Fruit fly (Drosophila melanogaster) whole organism, embryonic: ENCODE results near the gene CG14636.

Source experiments
- Antp ChIP-seq: fragments of 200-800 bp; sonication (Bioruptor generic); optimal IDR thresholded peaks from 3 replicates; lab custom pipeline; 2016; ENCODE audit warnings: missing biosample characterization, missing genetic modification characterization
- Blimp-1 ChIP-seq: fragments of 200-800 bp; sonication (Bioruptor generic); optimal IDR thresholded peaks from 3 replicates; lab custom pipeline; 2018; ENCODE audit warnings: missing biosample characterization, missing genetic modification characterization, mild to moderate bottlenecking, moderate library complexity, missing genetic modification reagents
- Bteb2 ChIP-seq: fragments of 200-800 bp; sonication (Bioruptor generic); optimal IDR thresholded peaks from 2 replicates; lab custom pipeline; 2016; ENCODE audit warnings: missing biosample characterization, missing genetic modification characterization
- CG10431 ChIP-seq: fragments of 200-800 bp; sonication (Bioruptor generic); optimal IDR thresholded peaks from 3 replicates; lab custom pipeline; 2018; ENCODE audit warnings: missing biosample characterization, mild to moderate bottlenecking, missing genetic modification characterization
- CG12769 ChIP-seq: fragments of 200-800 bp; sonication (Bioruptor generic); optimal IDR thresholded peaks from 2 replicates; lab custom pipeline; 2019; ENCODE audit warnings: missing biosample characterization, mild to moderate bottlenecking, missing genetic modification characterization, moderate library complexity
- CG15269 ChIP-seq: fragments of 200-800 bp; sonication (Bioruptor generic); optimal IDR thresholded peaks from 2 replicates; lab custom pipeline; 2018; ENCODE audit warnings: missing biosample characterization, mild to moderate bottlenecking, missing genetic modification characterization, moderate library complexity
- CG17328 ChIP-seq: fragments of 200-800 bp; sonication (Bioruptor generic); IDR thresholded peaks from 2 replicates; pipeline ENCODE4 v1.3.6; 2022; ENCODE audit warnings: missing biosample characterization, missing genetic modification characterization
- CG17361 ChIP-seq: fragments of 200-800 bp; sonication (Bioruptor generic); IDR thresholded peaks from 3 replicates; pipeline ENCODE4 v1.3.6; 2022; ENCODE audit warnings: missing biosample characterization, missing genetic modification characterization
- CG17802 ChIP-seq: fragments of 200-800 bp; sonication (Bioruptor generic); optimal IDR thresholded peaks from 2 replicates; lab custom pipeline; 2018; ENCODE audit warnings: missing biosample characterization, mild to moderate bottlenecking, missing genetic modification characterization, moderate library complexity
- CG17829 ChIP-seq: fragments of 200-800 bp; optimal IDR thresholded peaks from 2 replicates; lab custom pipeline; 2019; ENCODE audit warnings: missing biosample characterization, mild to moderate bottlenecking, missing genetic modification characterization, moderate library complexity
- CG2199 ChIP-seq: fragments of 200-800 bp; sonication (Bioruptor generic); IDR thresholded peaks from 3 replicates; pipeline ENCODE4 v1.3.6; 2022; ENCODE audit warnings: missing biosample characterization, missing genetic modification characterization
- CG2678 ChIP-seq: fragments of 200-800 bp; sonication (Bioruptor generic); optimal IDR thresholded peaks from 3 replicates; lab custom pipeline; 2019; ENCODE audit warnings: missing biosample characterization, mild to moderate bottlenecking, missing genetic modification characterization, moderate library complexity
- CG2712 ChIP-seq: fragments of 200-800 bp; optimal IDR thresholded peaks from 3 replicates; lab custom pipeline; 2019; ENCODE audit warnings: missing biosample characterization, mild to moderate bottlenecking, missing genetic modification characterization, moderate library complexity
- CG30403 ChIP-seq: fragments of 200-800 bp; sonication (Bioruptor generic); optimal IDR thresholded peaks from 3 replicates; lab custom pipeline; 2016; ENCODE audit warnings: missing biosample characterization, missing genetic modification characterization
- CG3995 ChIP-seq: fragments of 200-800 bp; sonication (Bioruptor generic); optimal IDR thresholded peaks from 3 replicates; lab custom pipeline; 2016; ENCODE audit warnings: missing biosample characterization, missing genetic modification characterization
- CG8290 ChIP-seq, 3 experiments: fragments of 200-800 bp; sonication (Bioruptor generic); optimal IDR thresholded peaks; 2 replicates each; lab custom pipeline; 2016 to 2019; ENCODE audit warnings: missing biosample characterization in 3 of 3, missing genetic modification characterization in 3 of 3, mild to moderate bottlenecking in 2 of 3, moderate library complexity in 1 of 3
- CG8944 ChIP-seq: fragments of 200-800 bp; sonication (Bioruptor generic); optimal IDR thresholded peaks from 3 replicates; lab custom pipeline; 2016; ENCODE audit warnings: missing biosample characterization, missing genetic modification characterization
- CG9215 ChIP-seq: fragments of 200-800 bp; sonication (Bioruptor generic); IDR thresholded peaks from 2 replicates; pipeline ENCODE4 v1.3.6; 2022; ENCODE audit warnings: missing biosample characterization, missing genetic modification characterization
- CG9437 ChIP-seq: fragments of 200-800 bp; sonication (Bioruptor generic); optimal IDR thresholded peaks from 2 replicates; lab custom pipeline; 2018; ENCODE audit warnings: missing biosample characterization, mild to moderate bottlenecking, missing genetic modification characterization
- Dll ChIP-seq: fragments of 200-800 bp; sonication (Bioruptor generic); IDR thresholded peaks from 4 replicates; pipeline ENCODE4 v1.3.6; 2022; ENCODE audit warnings: missing biosample characterization, missing genetic modification characterization; ENCODE audit not compliant: partially characterized antibody
- Hmx ChIP-seq: fragments of 200-800 bp; sonication (Bioruptor generic); optimal IDR thresholded peaks from 2 replicates; lab custom pipeline; 2016; ENCODE audit warnings: missing biosample characterization, missing genetic modification characterization
- Hr51 ChIP-seq, 2 experiments: fragments of 200-800 bp; sonication (Bioruptor generic); optimal IDR thresholded peaks; 2 replicates in 1 of 2; 3 replicates in 1 of 2; lab custom pipeline; 2016 to 2018; ENCODE audit warnings: missing biosample characterization in 2 of 2, missing genetic modification characterization in 2 of 2, mild to moderate bottlenecking in 1 of 2, moderate library complexity in 1 of 2
- Max ChIP-seq: fragments of 200-800 bp; sonication (Bioruptor generic); optimal IDR thresholded peaks from 2 replicates; lab custom pipeline; 2016; ENCODE audit warnings: missing biosample characterization, mild to moderate bottlenecking, missing genetic modification characterization
- Med ChIP-seq: fragments of 200-800 bp; sonication (Bioruptor generic); peaks from one replicate; lab custom pipeline; 2016; ENCODE audit warnings: missing biosample characterization, missing genetic modification characterization, mild to moderate bottlenecking, inconsistent platforms, moderate library complexity
- Meics ChIP-seq: fragments of 200-800 bp; sonication (Bioruptor generic); optimal IDR thresholded peaks from 2 replicates; lab custom pipeline; 2017; ENCODE audit warnings: missing biosample characterization, mild to moderate bottlenecking, missing genetic modification characterization
- Ptx1 ChIP-seq: fragments of 200-800 bp; sonication (Bioruptor generic); IDR thresholded peaks from 2 replicates; pipeline ENCODE4 v1.3.6; 2022; ENCODE audit warnings: missing biosample characterization, missing genetic modification characterization
- Sox100B ChIP-seq: fragments of 200-800 bp; sonication (Bioruptor generic); optimal IDR thresholded peaks from 3 replicates; lab custom pipeline; 2018; ENCODE audit warnings: missing biosample characterization, mild to moderate bottlenecking, missing genetic modification characterization
- bsh ChIP-seq, 2 experiments: fragments of 200-800 bp; sonication (Bioruptor generic); optimal IDR thresholded peaks; 2 replicates each; lab custom pipeline; 2017 to 2018; ENCODE audit warnings: mild to moderate bottlenecking in 2 of 2, missing biosample characterization in 2 of 2, missing genetic modification characterization in 2 of 2, moderate library complexity in 1 of 2
- chif ChIP-seq, 2 experiments: fragments of 200-800 bp; sonication (Bioruptor generic); optimal IDR thresholded peaks; 3 replicates each; lab custom pipeline; 2016; ENCODE audit warnings: missing biosample characterization in 2 of 2, missing genetic modification characterization in 2 of 2
- chinmo ChIP-seq: fragments of 200-800 bp; sonication (Bioruptor generic); IDR thresholded peaks from 4 replicates; pipeline ENCODE4 v1.3.6; 2022; ENCODE audit warnings: missing biosample characterization, missing genetic modification characterization; ENCODE audit not compliant: partially characterized antibody
- gem ChIP-seq: fragments of 200-800 bp; sonication (Bioruptor generic); optimal IDR thresholded peaks from 2 replicates; lab custom pipeline; 2019; ENCODE audit warnings: missing biosample characterization, mild to moderate bottlenecking, missing genetic modification characterization, moderate library complexity
- row ChIP-seq: fragments of 200-800 bp; sonication (Bioruptor generic); IDR thresholded peaks from 3 replicates; pipeline ENCODE4 v1.3.6; 2022; ENCODE audit warnings: missing biosample characterization, missing genetic modification characterization
- schlank ChIP-seq: fragments of 200-800 bp; sonication (Bioruptor generic); optimal IDR thresholded peaks from 2 replicates; lab custom pipeline; 2018; ENCODE audit warnings: missing biosample characterization, mild to moderate bottlenecking, missing genetic modification characterization
- scrt ChIP-seq: fragments of 200-800 bp; sonication (Bioruptor generic); optimal IDR thresholded peaks from 2 replicates; lab custom pipeline; 2018; ENCODE audit warnings: missing biosample characterization, mild to moderate bottlenecking, missing genetic modification characterization, moderate library complexity
- sens ChIP-seq: fragments of 200-800 bp; sonication (Bioruptor generic); peaks from one replicate; lab custom pipeline; 2016; ENCODE audit warnings: missing biosample characterization, missing genetic modification characterization
- stc ChIP-seq: fragments of 200-800 bp; sonication (Bioruptor generic); IDR thresholded peaks from 2 replicates; pipeline ENCODE4 v1.3.6; 2022; ENCODE audit warnings: missing biosample characterization, missing genetic modification characterization
- tgo ChIP-seq: fragments of 200-800 bp; sonication (Bioruptor generic); IDR thresholded peaks from 3 replicates; pipeline ENCODE4 v1.3.6; 2022; ENCODE audit warnings: missing biosample characterization, missing genetic modification characterization
- vvl ChIP-seq: fragments of 200-800 bp; sonication (Bioruptor generic); IDR thresholded peaks from 2 replicates; pipeline ENCODE4 v1.3.6; 2022; ENCODE audit warnings: missing biosample characterization, missing genetic modification characterization
- zen ChIP-seq: fragments of 200-800 bp; sonication (Bioruptor generic); optimal IDR thresholded peaks from 3 replicates; lab custom pipeline; 2018; ENCODE audit warnings: missing biosample characterization, mild to moderate bottlenecking, missing genetic modification characterization, moderate library complexity
- zf30C ChIP-seq: fragments of 200-800 bp; sonication (Bioruptor generic); optimal IDR thresholded peaks from 3 replicates; lab custom pipeline; 2018; ENCODE audit warnings: missing biosample characterization, mild to moderate bottlenecking, missing genetic modification characterization

The CG14636 gene

dm6 chr3R:4178750-4179485, 36.2 kb downstream of the CG14636 start:
- TF ChIP-seq CG9437 (GFP tag; lab: Kevin White, UChicago), result peak; percentile 3
- TF ChIP-seq vvl (GFP tag; lab: Robert Waterston, UW), result peak; percentile 52; the same call in 1 of the 2 replicates
- 0 out of 3 replicates have a peak, but pooled peaks have one; percentile 12 for TF ChIP-seq CG17361 (GFP tag; lab: Robert Waterston, UW)
- peak; percentile 0 for TF ChIP-seq Sox100B
- TF ChIP-seq CG17328, result no peak
- no peak for TF ChIP-seq CG2712 (tag; lab: Kevin White, UChicago)
- no peak for TF ChIP-seq stc (GFP tag; lab: Robert Waterston, UW)
- no peak for TF ChIP-seq CG9215
- TF ChIP-seq row (GFP tag; lab: Robert Waterston, UW), result peak; percentile 15; the same call in 1 of the 3 replicates
- TF ChIP-seq CG8944 (GFP tag; lab: Kevin White, UChicago), result no peak
- peak; percentile 9 for TF ChIP-seq Blimp-1 (GFP tag; lab: Kevin White, UChicago)
- TF ChIP-seq CG12769, result peak; percentile 64
- TF ChIP-seq CG2678, result peak; percentile 7
- no peak for TF ChIP-seq chif (GFP tag; optimal IDR thresholded peaks at IDR 0.05; lab: Kevin White, UChicago)
- peak; percentile 47 for TF ChIP-seq CG17802
- peak; percentile 12 for TF ChIP-seq Antp
- 0 out of 2 replicates have a peak, but pooled peaks have one; percentile 15 for TF ChIP-seq Ptx1
- no peak for TF ChIP-seq CG8290 (GFP tag; optimal IDR thresholded peaks at IDR 0.05; lab: Kevin White, UChicago)
- peak in 1 of 2 experiments; percentile 33 for TF ChIP-seq CG8290 (tag; optimal IDR thresholded peaks at IDR 0.05; lab: Kevin White, UChicago)
- TF ChIP-seq tgo (GFP tag; lab: Robert Waterston, UW), result no peak
- TF ChIP-seq Bteb2 (GFP tag; lab: Kevin White, UChicago), result no peak
- TF ChIP-seq Hmx, result no peak
- TF ChIP-seq CG2199 (GFP tag; lab: Robert Waterston, UW), result peak; percentile 85
- peak; percentile 61 for TF ChIP-seq sens
- no peak for TF ChIP-seq scrt (GFP tag; lab: Kevin White, UChicago)
- peak; percentile 22 for TF ChIP-seq CG30403 (GFP tag; lab: Kevin White, UChicago)
- no peak for TF ChIP-seq Max (GFP tag; lab: Kevin White, UChicago)
- peak; percentile 9 for TF ChIP-seq CG15269
- peak; percentile 57 for TF ChIP-seq Med (GFP tag; lab: Kevin White, UChicago)
- peak; percentile 93 for TF ChIP-seq Meics
- peak; percentile 67; the same call in 1 of the 4 replicates for TF ChIP-seq chinmo (GFP tag; lab: Robert Waterston, UW)
- TF ChIP-seq CG3995 (GFP tag; lab: Kevin White, UChicago), result no peak
- no peak for TF ChIP-seq Dll (GFP tag; lab: Robert Waterston, UW)
- TF ChIP-seq gem (tag; lab: Kevin White, UChicago), result peak; percentile 12
- TF ChIP-seq zf30C (GFP tag; lab: Kevin White, UChicago), result no peak
- TF ChIP-seq CG17829 (tag; lab: Kevin White, UChicago), result no peak
- peak in 1 of 2 experiments; percentile 11 for TF ChIP-seq Hr51 (GFP tag; optimal IDR thresholded peaks at IDR 0.05; lab: Kevin White, UChicago)

- peak; percentile 59; the same call in 2 of the 3 replicates for TF ChIP-seq CG2199 (GFP tag; lab: Robert Waterston, UW)
- TF ChIP-seq CG10431 (GFP tag; lab: Kevin White, UChicago), result peak; percentile 28
- no peak for TF ChIP-seq CG2678
- TF ChIP-seq bsh (GFP tag; optimal IDR thresholded peaks at IDR 0.05; lab: Kevin White, UChicago), result no peak
- TF ChIP-seq schlank (tag; lab: Kevin White, UChicago), result no peak
- TF ChIP-seq zen, result peak; percentile 14
- peak; percentile 69 for TF ChIP-seq Blimp-1 (GFP tag; lab: Kevin White, UChicago)
These were observed 38.4 kb downstream of the CG14636 start for dm6 chr3R:4176728-4177127.
